Worm (Caenorhabditis elegans): ENCODE results near the gene srx-96.

The srx-96 gene

DNA sequence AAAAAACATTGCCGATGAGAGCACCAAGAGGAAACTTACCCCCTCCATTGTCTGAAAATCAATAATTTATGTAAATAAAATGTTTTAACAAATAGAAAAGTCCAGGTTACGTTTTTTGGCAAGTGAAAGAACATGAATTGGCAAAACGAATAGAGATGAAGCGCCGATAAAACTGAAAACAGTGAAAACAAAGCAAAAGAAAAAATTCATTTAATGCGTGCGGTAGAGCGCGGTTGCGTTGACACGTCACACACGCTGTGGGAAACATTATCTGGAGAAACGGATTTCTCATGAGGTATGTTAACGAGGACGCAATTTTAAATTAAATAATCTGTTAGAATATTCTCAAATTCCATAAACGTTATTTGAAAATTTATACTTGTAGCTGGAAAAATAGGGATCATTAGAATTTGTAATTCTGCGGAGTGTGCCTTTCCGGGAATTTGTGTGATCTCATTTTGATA, 4.1 kb downstream of the srx-96 start, which contains the start of gene zipt-9 (continued):
- TF ChIP-seq zip-4 (GFP tag; optimal IDR thresholded peaks at IDR 0.05): no peak
- peak; percentile 65 for TF ChIP-seq snpc-4 (tag; optimal IDR thresholded peaks at IDR 0.05)
- peak; percentile 89 for TF ChIP-seq nhr-20 (tag; optimal IDR thresholded peaks at IDR 0.05)
- no peak for TF ChIP-seq ztf-4 (tag; optimal IDR thresholded peaks at IDR 0.05)
- peak; percentile 90 for TF ChIP-seq lin-14 (GFP tag; optimal IDR thresholded peaks at IDR 0.05)
- TF ChIP-seq nhr-28 (tag; optimal IDR thresholded peaks at IDR 0.05): no peak
- TF ChIP-seq ztf-11 (tag; optimal IDR thresholded peaks at IDR 0.05): peak in 1 of 2 experiments; percentile 90
- peak; percentile 63 for TF ChIP-seq sox-4 (tag; optimal IDR thresholded peaks at IDR 0.05)
- peak; percentile 63 for TF ChIP-seq lin-13 (GFP tag; optimal IDR thresholded peaks at IDR 0.05)
- peak; percentile 62 for TF ChIP-seq ceh-90 (tag; optimal IDR thresholded peaks at IDR 0.05)
- no peak for TF ChIP-seq egl-27 (tag; optimal IDR thresholded peaks at IDR 0.05)
- TF ChIP-seq sptf-1 (tag; optimal IDR thresholded peaks at IDR 0.05): no peak
- no peak for TF ChIP-seq nhr-11 (tag; optimal IDR thresholded peaks at IDR 0.05)
- peak; percentile 5 for TF ChIP-seq hlh-4 (tag; optimal IDR thresholded peaks at IDR 0.05)
- peak; percentile 83 for TF ChIP-seq nhr-77 (tag; optimal IDR thresholded peaks at IDR 0.05)
- no peak for TF ChIP-seq nhr-84 (tag; optimal IDR thresholded peaks at IDR 0.05)
- TF ChIP-seq grh-1 (GFP tag; IDR thresholded peaks at IDR 0.05): peak; percentile 50; the same call in 1 of the 2 replicates
- no peak for TF ChIP-seq mef-2 (tag; optimal IDR thresholded peaks at IDR 0.05)
- no peak for TF ChIP-seq unc-30 (tag; optimal IDR thresholded peaks at IDR 0.05)
- TF ChIP-seq fkh-4 (tag; optimal IDR thresholded peaks at IDR 0.05; ENCODE audit: borderline replicate concordance): peak; percentile 52
- TF ChIP-seq tbx-2 (tag; optimal IDR thresholded peaks at IDR 0.05): peak; percentile 82
- TF ChIP-seq ama-1 (optimal IDR thresholded peaks at IDR 0.05): no peak
- TF ChIP-seq hlh-17 (GFP tag; optimal IDR thresholded peaks at IDR 0.05; ENCODE audit: borderline replicate concordance): no peak
- no peak for TF ChIP-seq aha-1 (tag; optimal IDR thresholded peaks at IDR 0.05)
- peak; percentile 65 for TF ChIP-seq fos-1 (tag; optimal IDR thresholded peaks at IDR 0.05)
- peak; percentile 93 for TF ChIP-seq nhr-71 (tag; optimal IDR thresholded peaks at IDR 0.05)
- peak; percentile 93 for TF ChIP-seq blmp-1 (tag; optimal IDR thresholded peaks at IDR 0.05)
- TF ChIP-seq nhr-12 (tag; optimal IDR thresholded peaks at IDR 0.05): no peak
- peak; percentile 7 for TF ChIP-seq elt-2 (tag; optimal IDR thresholded peaks at IDR 0.05)
- TF ChIP-seq unc-98 (GFP tag; IDR thresholded peaks at IDR 0.05): peak; percentile 86
- TF ChIP-seq egl-13 (tag; optimal IDR thresholded peaks at IDR 0.05): peak; percentile 82
- no peak for TF ChIP-seq alr-1 (tag; optimal IDR thresholded peaks at IDR 0.05; ENCODE audit: borderline replicate concordance)
- TF ChIP-seq ceh-8 (GFP tag; optimal IDR thresholded peaks at IDR 0.05): peak; percentile 32
- peak; percentile 40 for TF ChIP-seq aly-2 (tag; optimal IDR thresholded peaks at IDR 0.05)
- TF ChIP-seq snu-23 (GFP tag; optimal IDR thresholded peaks at IDR 0.05): peak; percentile 90
- TF ChIP-seq dpl-1 (GFP tag; optimal IDR thresholded peaks at IDR 0.05): peak; percentile 67 to 84 (median 77)
- peak; percentile 83 for TF ChIP-seq nhr-19 (GFP tag; conservative IDR thresholded peaks at IDR 0.05)
- peak in 1 of 2 experiments; percentile 66 for TF ChIP-seq mdl-1 (tag; optimal IDR thresholded peaks at IDR 0.05)
- TF ChIP-seq hpl-2 (GFP tag; optimal IDR thresholded peaks at IDR 0.05): peak; percentile 25
- TF ChIP-seq zag-1 (tag; optimal IDR thresholded peaks at IDR 0.05): no peak
- peak in 2 of 6 experiments; percentile 48 to 80 for TF ChIP-seq elt-3 (tag; optimal IDR thresholded peaks at IDR 0.05)
- no peak for TF ChIP-seq C34B4.2 (tag; optimal IDR thresholded peaks at IDR 0.05)
- TF ChIP-seq skn-1 (tag; optimal IDR thresholded peaks at IDR 0.05): peak; percentile 47
- TF ChIP-seq efl-1 (optimal IDR thresholded peaks at IDR 0.05): peak; percentile 82 to 85
- peak; percentile 73 to 95 for TF ChIP-seq efl-1 (GFP tag; optimal IDR thresholded peaks at IDR 0.05 in 1 of 2)
- no peak for TF ChIP-seq pqm-1 (tag; optimal IDR thresholded peaks at IDR 0.05)
- peak; percentile 51 for TF ChIP-seq unc-130 (tag; optimal IDR thresholded peaks at IDR 0.05)
- peak; percentile 94 for TF ChIP-seq rnt-1 (tag; optimal IDR thresholded peaks at IDR 0.05)
- TF ChIP-seq lin-35 (GFP tag; optimal IDR thresholded peaks at IDR 0.05): peak; percentile 75 to 89
- TF ChIP-seq lir-3 (tag; optimal IDR thresholded peaks at IDR 0.05; ENCODE audit: poor library complexity): peak; percentile 89
- TF ChIP-seq isw-1 (GFP tag; IDR thresholded peaks at IDR 0.05): peak; percentile 84
- TF ChIP-seq dsc-1 (tag; optimal IDR thresholded peaks at IDR 0.05): peak; percentile 82
- peak; percentile 11 for TF ChIP-seq lin-39 (tag; optimal IDR thresholded peaks at IDR 0.05)

Data from whole organism, L1 larva.